2 fruit fly cellular contexts compared by ENCODE assay signal in genomic region chr2L:14674606-14675100, dm6.
TF ChIP-seq lines count a peak whose summit lies in the region.

No protein-coding gene starts in this region.

TF ChIP-seq in whole organism, embryonic, 481 proteins besides CTCF, POLR2A, EP300 and RAD21 (continued from another document and continues in another):
- TF ChIP-seq Side (GFP tag; optimal IDR thresholded peaks at IDR 0.05; lab: Kevin White, UChicago) (no peak), odd (GFP tag; optimal IDR thresholded peaks at IDR 0.05; lab: Kevin White, UChicago) (peak; percentile 21), Sry-δ (GFP tag; optimal IDR thresholded peaks at IDR 0.05; lab: Kevin White, UChicago) (no peak), CG9727 (GFP tag; optimal IDR thresholded peaks at IDR 0.05; lab: Kevin White, UChicago) (peak; percentile 89), pnt (GFP tag; optimal IDR thresholded peaks at IDR 0.05; lab: Kevin White, UChicago) (no peak), aop (GFP tag; IDR thresholded peaks at IDR 0.05; lab: Robert Waterston, UW) (no peak), CG14710 (tag; optimal IDR thresholded peaks at IDR 0.05; lab: Kevin White, UChicago) (peak; percentile 97), CG4617 (GFP tag; optimal IDR thresholded peaks at IDR 0.05; lab: Kevin White, UChicago; ENCODE audit: borderline replicate concordance) (no peak), gfzf (GFP tag; optimal IDR thresholded peaks at IDR 0.05; lab: Kevin White, UChicago) (no peak), crp (GFP tag; optimal IDR thresholded peaks at IDR 0.05; lab: Kevin White, UChicago) (no peak), CG9876 (GFP tag; optimal IDR thresholded peaks at IDR 0.05; lab: Kevin White, UChicago) (no peak), tap (tag; optimal IDR thresholded peaks at IDR 0.05; lab: Kevin White, UChicago) (peak; percentile 89), ERR (GFP tag; optimal IDR thresholded peaks at IDR 0.05; lab: Kevin White, UChicago) (no peak), cg (GFP tag; optimal IDR thresholded peaks at IDR 0.05; lab: Kevin White, UChicago) (peak; percentile 70), nom (GFP tag; optimal IDR thresholded peaks at IDR 0.05; lab: Kevin White, UChicago) (peak; percentile 60), dan (GFP tag; IDR thresholded peaks at IDR 0.05; lab: Robert Waterston, UW) (no peak), E2f2 (GFP tag; IDR thresholded peaks at IDR 0.05; lab: Robert Waterston, UW) (peak; percentile 24; the same call in 1 of the 2 replicates), bcd (GFP tag; optimal IDR thresholded peaks at IDR 0.05; lab: Kevin White, UChicago) (peak; percentile 67), Nf-YA (GFP tag; IDR thresholded peaks at IDR 0.05; lab: Robert Waterston, UW) (no peak), HLHmδ (GFP tag; optimal IDR thresholded peaks at IDR 0.05; lab: Kevin White, UChicago) (no peak), CG18011 (GFP tag; optimal IDR thresholded peaks at IDR 0.05; lab: Kevin White, UChicago) (no peak), CG8290 (GFP tag; optimal IDR thresholded peaks at IDR 0.05; lab: Kevin White, UChicago) (peak; percentile 12), CG8290 (tag; optimal IDR thresholded peaks at IDR 0.05; lab: Kevin White, UChicago) (no peak), dysf (GFP tag; IDR thresholded peaks at IDR 0.05; lab: Robert Waterston, UW) (peak; percentile 72; the same call in 2 of the 3 replicates), mirr (GFP tag; optimal IDR thresholded peaks at IDR 0.05; lab: Kevin White, UChicago) (no peak), Mad (GFP tag; optimal IDR thresholded peaks at IDR 0.05; lab: Kevin White, UChicago) (no peak), sim (GFP tag; IDR thresholded peaks at IDR 0.05; lab: Robert Waterston, UW) (peak; percentile 69; the same call in 1 of the 2 replicates), CG1602 (GFP tag; optimal IDR thresholded peaks at IDR 0.05; lab: Kevin White, UChicago) (peak; percentile 54), CG1233 (GFP tag; optimal IDR thresholded peaks at IDR 0.05; lab: Kevin White, UChicago) (peak; percentile 69), CG9932 (GFP tag; IDR thresholded peaks at IDR 0.05; lab: Robert Waterston, UW) (no peak), eyg (GFP tag; optimal IDR thresholded peaks at IDR 0.05; lab: Kevin White, UChicago) (no peak), Aef1 (GFP tag; IDR thresholded peaks at IDR 0.05; lab: Robert Waterston, UW) (no peak), Awh (GFP tag; IDR thresholded peaks at IDR 0.05; lab: Robert Waterston, UW) (peak; percentile 47; the same call in 1 of the 2 replicates), Ada2b (GFP tag; IDR thresholded peaks at IDR 0.05; lab: Robert Waterston, UW) (no peak), CG8765 (GFP tag; IDR thresholded peaks at IDR 0.05; lab: Robert Waterston, UW) (no peak), chif (GFP tag; optimal IDR thresholded peaks at IDR 0.05; lab: Kevin White, UChicago) (no peak), CG10209 (GFP tag; optimal IDR thresholded peaks at IDR 0.05; lab: Kevin White, UChicago) (peak; percentile 75), CG9609 (GFP tag; optimal IDR thresholded peaks at IDR 0.05; lab: Kevin White, UChicago) (no peak), CG12942 (GFP tag; optimal IDR thresholded peaks at IDR 0.05; lab: Kevin White, UChicago) (peak; percentile 15), CG30403 (GFP tag; optimal IDR thresholded peaks at IDR 0.05; lab: Kevin White, UChicago) (peak; percentile 64), sima (GFP tag; optimal IDR thresholded peaks at IDR 0.05; lab: Kevin White, UChicago) (no peak), CG6272 (GFP tag; IDR thresholded peaks at IDR 0.05; lab: Robert Waterston, UW) (no peak), CG2202 (tag; optimal IDR thresholded peaks at IDR 0.05; lab: Kevin White, UChicago) (peak; percentile 88), hth (optimal IDR thresholded peaks at IDR 0.05; lab: Kevin White, UChicago) (no peak), toy (GFP tag; IDR thresholded peaks at IDR 0.05; lab: Robert Waterston, UW) (no peak), Eip74EF (GFP tag; optimal IDR thresholded peaks at IDR 0.05; lab: Kevin White, UChicago) (peak in 1 of 2 experiments; percentile 89), scrt (GFP tag; optimal IDR thresholded peaks at IDR 0.05; lab: Kevin White, UChicago) (peak; percentile 33), Xbp1 (GFP tag; optimal IDR thresholded peaks at IDR 0.05; lab: Kevin White, UChicago) (peak; percentile 48), CG7928 (GFP tag; optimal IDR thresholded peaks at IDR 0.05; lab: Kevin White, UChicago) (no peak), ara (GFP tag; IDR thresholded peaks at IDR 0.05; lab: Robert Waterston, UW) (peak; percentile 67; the same call in 1 of the 2 replicates), MESR4 (GFP tag; optimal IDR thresholded peaks at IDR 0.05; lab: Kevin White, UChicago) (no peak), Fer3 (tag; optimal IDR thresholded peaks at IDR 0.05; lab: Kevin White, UChicago) (peak; percentile 57), btn (GFP tag; optimal IDR thresholded peaks at IDR 0.05; lab: Kevin White, UChicago) (no peak), CG7745 (tag; optimal IDR thresholded peaks at IDR 0.05; lab: Kevin White, UChicago) (peak; percentile 48), CG3847 (GFP tag; IDR thresholded peaks at IDR 0.05; lab: Robert Waterston, UW) (no peak), hbn (GFP tag; IDR thresholded peaks at IDR 0.05; lab: Robert Waterston, UW; ENCODE audit: partially characterized antibody) (no peak), Hand (GFP tag; optimal IDR thresholded peaks at IDR 0.05; lab: Kevin White, UChicago) (no peak), Poxn (GFP tag; IDR thresholded peaks at IDR 0.05; lab: Robert Waterston, UW) (no peak), Rfx (GFP tag; IDR thresholded peaks at IDR 0.05; lab: Robert Waterston, UW) (no peak), HLH3B (GFP tag; IDR thresholded peaks at IDR 0.05; lab: Robert Waterston, UW) (peak; percentile 73; the same call in 1 of the 2 replicates), zen (tag; optimal IDR thresholded peaks at IDR 0.05; lab: Kevin White, UChicago) (peak; percentile 74), CG12391 (tag; optimal IDR thresholded peaks at IDR 0.05; lab: Kevin White, UChicago) (peak; percentile 92), CG43689 (GFP tag; IDR thresholded peaks at IDR 0.05; lab: Robert Waterston, UW) (no peak), unc-4 (GFP tag; IDR thresholded peaks at IDR 0.05; lab: Robert Waterston, UW; ENCODE audit: partially characterized antibody) (no peak), ftz-f1 (GFP tag; optimal IDR thresholded peaks at IDR 0.05; lab: Kevin White, UChicago) (no peak), lola (GFP tag; optimal IDR thresholded peaks at IDR 0.05; lab: Kevin White, UChicago) (peak in 1 of 3 experiments; percentile 98), CG8388 (GFP tag; optimal IDR thresholded peaks at IDR 0.05; lab: Kevin White, UChicago) (peak; percentile 90)

TF ChIP-seq in whole organism, prepupa, 60 proteins besides CTCF, POLR2A, EP300 and RAD21 (continued from another document):
- TF ChIP-seq svp (GFP tag; lab: Kevin White, UChicago): peak; percentile 93
- peak; percentile 40 for TF ChIP-seq CG4318 (GFP tag; optimal IDR thresholded peaks at IDR 0.05; lab: Kevin White, UChicago)
- peak; percentile 81 for TF ChIP-seq cyc (GFP tag; optimal IDR thresholded peaks at IDR 0.05; lab: Kevin White, UChicago)
- peak; percentile 85 for TF ChIP-seq CG8632 (GFP tag; optimal IDR thresholded peaks at IDR 0.05; lab: Kevin White, UChicago)
- TF ChIP-seq CG32006 (GFP tag; optimal IDR thresholded peaks at IDR 0.05; lab: Kevin White, UChicago): peak; percentile 73
- TF ChIP-seq achi (GFP tag; optimal IDR thresholded peaks at IDR 0.05; lab: Kevin White, UChicago): peak; percentile 81
- TF ChIP-seq acj6 (GFP tag; optimal IDR thresholded peaks at IDR 0.05; lab: Kevin White, UChicago): peak; percentile 72
- peak; percentile 60 for TF ChIP-seq pdm3 (GFP tag; optimal IDR thresholded peaks at IDR 0.05; lab: Kevin White, UChicago)
- peak; percentile 96 for TF ChIP-seq Eip78C (GFP tag; lab: Kevin White, UChicago)
- TF ChIP-seq CG11762 (GFP tag; optimal IDR thresholded peaks at IDR 0.05; lab: Kevin White, UChicago; ENCODE audit: insufficient read depth): peak; percentile 73
- peak; percentile 39 for TF ChIP-seq CG31627 (GFP tag; optimal IDR thresholded peaks at IDR 0.05; lab: Kevin White, UChicago)
- peak; percentile 64 for TF ChIP-seq lz (GFP tag; optimal IDR thresholded peaks at IDR 0.05; lab: Kevin White, UChicago)
- peak; percentile 86 for TF ChIP-seq topi (GFP tag; optimal IDR thresholded peaks at IDR 0.05; lab: Kevin White, UChicago)
- TF ChIP-seq CG9139 (GFP tag; optimal IDR thresholded peaks at IDR 0.05; lab: Kevin White, UChicago): peak; percentile 79
- TF ChIP-seq CG11902 (GFP tag; optimal IDR thresholded peaks at IDR 0.05; lab: Kevin White, UChicago): peak; percentile 60
- peak; percentile 95 for TF ChIP-seq CG3032 (tag; optimal IDR thresholded peaks at IDR 0.05; lab: Kevin White, UChicago)
- TF ChIP-seq fd85E (GFP tag; optimal IDR thresholded peaks at IDR 0.05; lab: Kevin White, UChicago): peak; percentile 6
- peak; percentile 71; the same call in 2 of the 3 replicates for TF ChIP-seq eg (GFP tag; IDR thresholded peaks at IDR 0.05; lab: Robert Waterston, UW)
- TF ChIP-seq vri (GFP tag; optimal IDR thresholded peaks at IDR 0.05; lab: Kevin White, UChicago): peak; percentile 9
- TF ChIP-seq Eip93F (GFP tag; optimal IDR thresholded peaks at IDR 0.05; lab: Kevin White, UChicago): no peak
- peak; percentile 91 for TF ChIP-seq esn (GFP tag; optimal IDR thresholded peaks at IDR 0.05; lab: Kevin White, UChicago)
- TF ChIP-seq CG6854 (GFP tag; optimal IDR thresholded peaks at IDR 0.05; lab: Kevin White, UChicago): peak; percentile 69
- peak; percentile 67 for TF ChIP-seq Gug (GFP tag; IDR thresholded peaks at IDR 0.05; lab: Robert Waterston, UW)
- TF ChIP-seq Hr39 (GFP tag; optimal IDR thresholded peaks at IDR 0.05; lab: Kevin White, UChicago): peak; percentile 37
- peak; percentile 75 for TF ChIP-seq CG10669 (GFP tag; optimal IDR thresholded peaks at IDR 0.05; lab: Kevin White, UChicago)
- TF ChIP-seq spab (GFP tag; optimal IDR thresholded peaks at IDR 0.05; lab: Kevin White, UChicago): peak; percentile 78
- TF ChIP-seq CG6276 (GFP tag; optimal IDR thresholded peaks at IDR 0.05; lab: Kevin White, UChicago): peak; percentile 52
- TF ChIP-seq CG8319 (GFP tag; optimal IDR thresholded peaks at IDR 0.05; lab: Kevin White, UChicago): peak; percentile 56
- peak; percentile 68 for TF ChIP-seq OdsH (GFP tag; optimal IDR thresholded peaks at IDR 0.05; lab: Kevin White, UChicago)
- peak; percentile 87 for TF ChIP-seq Blimp-1 (GFP tag; optimal IDR thresholded peaks at IDR 0.05; lab: Kevin White, UChicago)
- TF ChIP-seq ss (GFP tag; optimal IDR thresholded peaks at IDR 0.05; lab: Kevin White, UChicago): peak; percentile 80 to 85
- TF ChIP-seq CG15336 (GFP tag; IDR thresholded peaks at IDR 0.05; lab: Robert Waterston, UW): peak; percentile 82
- TF ChIP-seq Lpt (GFP tag; optimal IDR thresholded peaks at IDR 0.05; lab: Kevin White, UChicago): peak; percentile 70
- peak; percentile 63 for TF ChIP-seq CG7368 (GFP tag; optimal IDR thresholded peaks at IDR 0.05; lab: Kevin White, UChicago)
- no peak for TF ChIP-seq Hr38 (GFP tag; optimal IDR thresholded peaks at IDR 0.05; lab: Kevin White, UChicago)
- peak; percentile 33 for TF ChIP-seq Sox15 (GFP tag; optimal IDR thresholded peaks at IDR 0.05; lab: Kevin White, UChicago)
- peak; percentile 15 for TF ChIP-seq Hr4 (GFP tag; optimal IDR thresholded peaks at IDR 0.05; lab: Kevin White, UChicago)
TF ChIP-seq in whole organism, prepupa: peak in this region for 55.
